Fruit fly (Drosophila melanogaster) whole organism, prepupa: ENCODE results near the gene CG33985.

Source experiments
- Blimp-1 ChIP-seq: fragments of 200-800 bp; sonication (Bioruptor generic); optimal IDR thresholded peaks from 3 replicates; lab custom pipeline; 2017; ENCODE audit warnings: missing biosample characterization, missing genetic modification characterization, mild to moderate bottlenecking, moderate library complexity, missing genetic modification reagents
- CG10631 ChIP-seq: fragments of 200-800 bp; sonication (Bioruptor generic); optimal IDR thresholded peaks from 2 replicates; lab custom pipeline; 2016; ENCODE audit warnings: missing biosample characterization, missing genetic modification characterization
- CG10669 ChIP-seq: fragments of 200-800 bp; sonication (Bioruptor generic); optimal IDR thresholded peaks from 3 replicates; lab custom pipeline; 2018; ENCODE audit warnings: missing biosample characterization, mild to moderate bottlenecking, missing genetic modification characterization, moderate library complexity
- CG11294 ChIP-seq: fragments of 200-800 bp; sonication (Bioruptor generic); IDR thresholded peaks from 2 replicates; pipeline ENCODE4 v1.3.6; 2022; ENCODE audit warnings: missing biosample characterization, missing genetic modification characterization
- CG11902 ChIP-seq: fragments of 200-800 bp; sonication (Bioruptor generic); optimal IDR thresholded peaks from 3 replicates; lab custom pipeline; 2016; ENCODE audit warnings: missing biosample characterization, missing genetic modification characterization
- CG3032 ChIP-seq: fragments of 200-800 bp; optimal IDR thresholded peaks from 2 replicates; lab custom pipeline; 2019; ENCODE audit warnings: missing biosample characterization, mild to moderate bottlenecking, missing genetic modification characterization, moderate library complexity
- CG31627 ChIP-seq: fragments of 200-800 bp; sonication (Bioruptor generic); optimal IDR thresholded peaks from 3 replicates; lab custom pipeline; 2016; ENCODE audit warnings: missing biosample characterization, missing genetic modification characterization
- CG34406 ChIP-seq: fragments of 200-800 bp; sonication (Bioruptor generic); optimal IDR thresholded peaks from 3 replicates; lab custom pipeline; 2016; ENCODE audit warnings: missing biosample characterization, missing genetic modification characterization
- CG6163 ChIP-seq: fragments of 200-800 bp; sonication (Bioruptor generic); IDR thresholded peaks from 3 replicates; pipeline ENCODE4 v1.3.6; 2022; ENCODE audit warnings: missing biosample characterization, missing genetic modification characterization
- CG6276 ChIP-seq: fragments of 200-800 bp; sonication (Bioruptor generic); optimal IDR thresholded peaks from 2 replicates; lab custom pipeline; 2017; ENCODE audit warnings: missing biosample characterization, mild to moderate bottlenecking, missing genetic modification characterization
- CG7368 ChIP-seq: fragments of 200-800 bp; sonication (Bioruptor generic); optimal IDR thresholded peaks from 3 replicates; lab custom pipeline; 2016; ENCODE audit warnings: missing biosample characterization, missing genetic modification characterization
- CG8119 ChIP-seq: fragments of 200-800 bp; sonication (Bioruptor generic); IDR thresholded peaks from 3 replicates; pipeline ENCODE4 v1.3.6; 2022; ENCODE audit warnings: missing biosample characterization, missing genetic modification characterization
- CG8632 ChIP-seq: fragments of 200-800 bp; sonication (Bioruptor generic); optimal IDR thresholded peaks from 3 replicates; lab custom pipeline; 2016; ENCODE audit warnings: missing biosample characterization, missing genetic modification characterization
- CG9139 ChIP-seq: fragments of 200-800 bp; sonication (Bioruptor generic); optimal IDR thresholded peaks from 3 replicates; lab custom pipeline; 2017; ENCODE audit warnings: missing biosample characterization, mild to moderate bottlenecking, missing genetic modification characterization
- Eip75B ChIP-seq: fragments of 200-800 bp; sonication (Bioruptor generic); optimal IDR thresholded peaks from 3 replicates; lab custom pipeline; 2016; ENCODE audit warnings: missing biosample characterization, missing genetic modification characterization
- Eip78C ChIP-seq: fragments of 200-800 bp; sonication (Bioruptor generic); peaks from one replicate; lab custom pipeline; 2016; ENCODE audit warnings: missing biosample characterization, missing genetic modification characterization
- Eip93F ChIP-seq: fragments of 200-800 bp; sonication (Bioruptor generic); optimal IDR thresholded peaks from 2 replicates; lab custom pipeline; 2016; ENCODE audit warnings: missing biosample characterization, mild to moderate bottlenecking, missing genetic modification characterization
- Ets96B ChIP-seq: fragments of 200-800 bp; optimal IDR thresholded peaks from 2 replicates; lab custom pipeline; 2019; ENCODE audit warnings: missing biosample characterization, mild to moderate bottlenecking, missing genetic modification characterization, moderate library complexity
- Gug ChIP-seq: fragments of 200-800 bp; sonication (Bioruptor generic); IDR thresholded peaks from 2 replicates; pipeline ENCODE4 v1.3.6; 2022; ENCODE audit warnings: missing biosample characterization, missing genetic modification characterization
- Hr39 ChIP-seq: fragments of 200-800 bp; sonication (Bioruptor generic); optimal IDR thresholded peaks from 2 replicates; lab custom pipeline; 2016; ENCODE audit warnings: missing biosample characterization, missing genetic modification characterization
- Hr4 ChIP-seq: fragments of 200-800 bp; sonication (Bioruptor generic); optimal IDR thresholded peaks from 3 replicates; lab custom pipeline; 2016; ENCODE audit warnings: missing biosample characterization, missing genetic modification characterization
- Met ChIP-seq: fragments of 200-800 bp; sonication (Bioruptor generic); optimal IDR thresholded peaks from 3 replicates; lab custom pipeline; 2016; ENCODE audit warnings: missing biosample characterization, missing genetic modification characterization
- OdsH ChIP-seq: fragments of 200-800 bp; sonication (Bioruptor generic); optimal IDR thresholded peaks from 3 replicates; lab custom pipeline; 2016; ENCODE audit warnings: missing biosample characterization, missing genetic modification characterization
- Sox102F ChIP-seq: fragments of 200-800 bp; sonication (Bioruptor generic); optimal IDR thresholded peaks from 2 replicates; lab custom pipeline; 2016; ENCODE audit warnings: missing biosample characterization, mild to moderate bottlenecking, missing genetic modification characterization
- achi ChIP-seq: fragments of 200-800 bp; sonication (Bioruptor generic); optimal IDR thresholded peaks from 3 replicates; lab custom pipeline; 2016; ENCODE audit warnings: missing biosample characterization, missing genetic modification characterization
- acj6 ChIP-seq: fragments of 200-800 bp; sonication (Bioruptor generic); optimal IDR thresholded peaks from 3 replicates; lab custom pipeline; 2016; ENCODE audit warnings: missing biosample characterization, missing genetic modification characterization
- cyc ChIP-seq: fragments of 200-800 bp; sonication (Bioruptor generic); optimal IDR thresholded peaks from 3 replicates; lab custom pipeline; 2016; ENCODE audit warnings: missing biosample characterization, missing genetic modification characterization
- eg ChIP-seq: fragments of 200-800 bp; sonication (Bioruptor generic); IDR thresholded peaks from 3 replicates; pipeline ENCODE4 v1.3.6; 2022; ENCODE audit warnings: missing biosample characterization, missing genetic modification characterization
- esn ChIP-seq: fragments of 200-800 bp; sonication (Bioruptor generic); optimal IDR thresholded peaks from 2 replicates; lab custom pipeline; 2016; ENCODE audit warnings: missing biosample characterization, mild to moderate bottlenecking, missing genetic modification characterization, moderate library complexity
- fd59A ChIP-seq: fragments of 200-800 bp; sonication (Bioruptor generic); optimal IDR thresholded peaks from 2 replicates; lab custom pipeline; 2017; ENCODE audit warnings: missing biosample characterization, mild to moderate bottlenecking, missing genetic modification characterization, missing genetic modification reagents
- fd85E ChIP-seq: fragments of 200-800 bp; sonication (Bioruptor generic); optimal IDR thresholded peaks from 3 replicates; lab custom pipeline; 2016; ENCODE audit warnings: missing biosample characterization, missing genetic modification characterization
- salr ChIP-seq, 2 experiments: fragments of 200-800 bp; sonication (Bioruptor generic); optimal IDR thresholded peaks; 3 replicates each; lab custom pipeline; 2016 to 2018; ENCODE audit warnings: missing biosample characterization in 2 of 2, missing genetic modification characterization in 2 of 2, mild to moderate bottlenecking in 1 of 2
- ss ChIP-seq, 2 experiments: fragments of 200-800 bp; sonication (Bioruptor generic); optimal IDR thresholded peaks; 2 replicates in 1 of 2; 3 replicates in 1 of 2; lab custom pipeline; 2017 to 2018; ENCODE audit warnings: mild to moderate bottlenecking in 2 of 2, missing biosample characterization in 2 of 2, missing genetic modification characterization in 2 of 2, moderate library complexity in 1 of 2
- svp ChIP-seq: fragments of 200-800 bp; sonication (Bioruptor generic); peaks from one replicate; lab custom pipeline; 2016; ENCODE audit warnings: missing biosample characterization, missing genetic modification characterization
- topi ChIP-seq: fragments of 200-800 bp; sonication (Bioruptor generic); optimal IDR thresholded peaks from 3 replicates; lab custom pipeline; 2016; ENCODE audit warnings: missing biosample characterization, missing genetic modification characterization

The CG33985 gene

dm6 chr3L:15532368-15533030, 5.9 kb upstream of the CG33985 start (continued):
- TF ChIP-seq esn (GFP tag; lab: Kevin White, UChicago) (peak; percentile 47), svp (GFP tag; lab: Kevin White, UChicago) (peak; percentile 95), salr (GFP tag; optimal IDR thresholded peaks at IDR 0.05; lab: Kevin White, UChicago) (peak in 1 of 2 experiments; percentile 57), CG6276 (GFP tag; lab: Kevin White, UChicago) (peak; percentile 77), Hr39 (GFP tag; lab: Kevin White, UChicago) (peak; percentile 61), CG8119 (peak; percentile 48; the same call in 2 of the 3 replicates), CG11294 (GFP tag; lab: Robert Waterston, UW) (peak; percentile 52; the same call in 1 of the 2 replicates), fd85E (GFP tag; lab: Kevin White, UChicago) (no peak), CG3032 (tag; lab: Kevin White, UChicago) (peak; percentile 43), eg (GFP tag; lab: Robert Waterston, UW) (peak; percentile 72; the same call in 2 of the 3 replicates), ss (GFP tag; optimal IDR thresholded peaks at IDR 0.05; lab: Kevin White, UChicago) (no peak), Sox102F (no peak), Gug (GFP tag; lab: Robert Waterston, UW) (peak; percentile 58), Blimp-1 (GFP tag; lab: Kevin White, UChicago) (peak; percentile 2), CG10669 (GFP tag; lab: Kevin White, UChicago) (peak; percentile 35), Hr4 (GFP tag; lab: Kevin White, UChicago) (peak; percentile 47), cyc (GFP tag; lab: Kevin White, UChicago) (peak; percentile 65), CG9139 (GFP tag; lab: Kevin White, UChicago) (no peak), acj6 (peak; percentile 1), Eip75B (peak; percentile 38), Eip78C (GFP tag; lab: Kevin White, UChicago) (peak; percentile 81), Eip93F (GFP tag; lab: Kevin White, UChicago) (peak; percentile 34), Met (GFP tag; lab: Kevin White, UChicago) (peak; percentile 63), CG11902 (GFP tag; lab: Kevin White, UChicago) (no peak), topi (GFP tag; lab: Kevin White, UChicago) (peak; percentile 63), CG31627 (GFP tag; lab: Kevin White, UChicago) (peak; percentile 41), CG7368 (GFP tag; lab: Kevin White, UChicago) (no peak)

dm6 chr3L:15531423-15532325, 5.1 kb upstream of the CG33985 start, which contains the start of gene CG43248:
Gene CG43248, minus strand, starts transcription at chr3L:15531473.
- TF ChIP-seq CG10669 (GFP tag; lab: Kevin White, UChicago) = no peak
- TF ChIP-seq acj6 = no peak
- TF ChIP-seq CG6163 (GFP tag; lab: Robert Waterston, UW) = no peak
- no peak for TF ChIP-seq ss (GFP tag; optimal IDR thresholded peaks at IDR 0.05; lab: Kevin White, UChicago)
- TF ChIP-seq CG8632 (GFP tag; lab: Kevin White, UChicago) = no peak
- TF ChIP-seq Ets96B (tag; lab: Kevin White, UChicago) = no peak
- TF ChIP-seq achi (GFP tag; lab: Kevin White, UChicago) = no peak
- no peak for TF ChIP-seq fd59A
- TF ChIP-seq CG10631 = no peak
- TF ChIP-seq CG7368 (GFP tag; lab: Kevin White, UChicago) = no peak
- no peak for TF ChIP-seq Met (GFP tag; lab: Kevin White, UChicago)
- TF ChIP-seq Eip75B = no peak
- no peak for TF ChIP-seq OdsH (GFP tag; lab: Kevin White, UChicago)
- no peak for TF ChIP-seq Hr4 (GFP tag; lab: Kevin White, UChicago)
- TF ChIP-seq CG34406 = no peak
